Worm (Caenorhabditis elegans): ENCODE data around the gene C07E3.8.
A peak's percentile ranks its signal among the peaks of the same experiment; 100 is the strongest.

ce11 chrII:10388041-10388706 is 36.1 kb downstream of the C07E3.8 start:
- TF ChIP-seq snpc-3.4 (tag; optimal IDR thresholded peaks at IDR 0.05) (peak; percentile 36), ztf-22 (GFP tag; optimal IDR thresholded peaks at IDR 0.05) (no peak), unc-130 (GFP tag; optimal IDR thresholded peaks at IDR 0.05) (no peak), nfya-1 (tag; optimal IDR thresholded peaks at IDR 0.05; ENCODE audit: borderline replicate concordance, insufficient read depth) (no peak), F39B2.1 (GFP tag; IDR thresholded peaks at IDR 0.05) (no peak), snpc-4 (GFP tag; optimal IDR thresholded peaks at IDR 0.05) (no peak), snpc-4 (tag; optimal IDR thresholded peaks at IDR 0.05) (peak in 3 of 4 experiments; percentile 30 to 49 (median 43)), repo-1 (tag; optimal IDR thresholded peaks at IDR 0.05) (peak; percentile 56), F10E7.11 (tag; optimal IDR thresholded peaks at IDR 0.05) (no peak), ceh-79 (tag; optimal IDR thresholded peaks at IDR 0.05) (no peak), B0261.1 (tag; optimal IDR thresholded peaks at IDR 0.05) (no peak)

Measured in whole organism, young adult.